Worm (Caenorhabditis elegans) whole organism, early embryonic: ENCODE results near the gene C06E8.5.

Experiments used
- B0310.2 ChIP-seq: sonication (generic microtip); optimal IDR thresholded peaks from 2 replicates; lab custom pipeline; 2016; ENCODE audit warnings: mild to moderate bottlenecking, missing genetic modification characterization, missing compliant biosample characterization
- F13C5.2 ChIP-seq: sonication (generic microtip); optimal IDR thresholded peaks from 2 replicates; lab custom pipeline; 2017; ENCODE audit warnings: mild to moderate bottlenecking, missing genetic modification characterization, inconsistent platforms, missing compliant biosample characterization
- aly-1 ChIP-seq: sonication (generic microtip); optimal IDR thresholded peaks from 2 replicates; lab custom pipeline; 2016; ENCODE audit warnings: missing genetic modification characterization, missing compliant biosample characterization
- ama-1 ChIP-seq: fragments of 150-350 bp; optimal IDR thresholded peaks from 2 replicates; lab custom pipeline; 2014
- ceh-13 ChIP-seq: fragments of 200-800 bp; sonication (Bioruptor generic); optimal IDR thresholded peaks from 2 replicates; lab custom pipeline; 2018; ENCODE audit warnings: mild to moderate bottlenecking, missing genetic modification characterization, missing compliant biosample characterization
- ceh-36 ChIP-seq: sonication (generic microtip); optimal IDR thresholded peaks from 2 replicates; lab custom pipeline; 2016; ENCODE audit warnings: missing genetic modification characterization, inconsistent platforms, missing compliant biosample characterization
- ets-7 ChIP-seq: sonication (generic microtip); optimal IDR thresholded peaks from 2 replicates; lab custom pipeline; 2016; ENCODE audit warnings: missing genotype, missing genetic modification characterization, missing compliant biosample characterization
- flt-1 ChIP-seq: fragments of 200-800 bp; sonication (Bioruptor generic); IDR thresholded peaks from 2 replicates; pipeline ENCODE4 v1.3.6; 2022; ENCODE audit warnings: missing genetic modification characterization, missing compliant biosample characterization
- hmbx-1 ChIP-seq: sonication (generic microtip); optimal IDR thresholded peaks from 2 replicates; lab custom pipeline; 2016; ENCODE audit warnings: mild to moderate bottlenecking, missing genetic modification characterization, missing compliant biosample characterization
- hmg-4 ChIP-seq: fragments of 200-800 bp; sonication (Bioruptor generic); optimal IDR thresholded peaks from 2 replicates; lab custom pipeline; 2018; ENCODE audit warnings: mild to moderate bottlenecking, missing genetic modification characterization, missing compliant biosample characterization
- hnd-1 ChIP-seq: sonication (generic microtip); optimal IDR thresholded peaks from 2 replicates; lab custom pipeline; 2016; ENCODE audit warnings: missing genetic modification characterization, missing compliant biosample characterization
- pes-1 ChIP-seq: fragments of 200-800 bp; sonication (Bioruptor generic); IDR thresholded peaks from 2 replicates; pipeline ENCODE4 v1.3.6; 2022; ENCODE audit warnings: missing genetic modification reagents, missing genetic modification characterization, missing compliant biosample characterization
- scrt-1 ChIP-seq: fragments of 200-800 bp; sonication (Bioruptor generic); IDR thresholded peaks from 2 replicates; pipeline ENCODE4 v1.3.6; 2022; ENCODE audit warnings: missing genetic modification characterization, missing compliant biosample characterization
- sea-1 ChIP-seq: fragments of 200-800 bp; sonication (Bioruptor generic); conservative IDR thresholded peaks from 2 replicates; pipeline ENCODE4 v1.3.6; 2022; ENCODE audit warnings: missing genetic modification characterization, missing compliant biosample characterization
- tbx-11 ChIP-seq: fragments of 200-800 bp; sonication (Bioruptor generic); IDR thresholded peaks from 2 replicates; pipeline ENCODE4 v1.3.6; 2022; ENCODE audit warnings: missing genetic modification characterization, missing compliant biosample characterization
- tbx-37 ChIP-seq: fragments of 200-800 bp; sonication (Bioruptor generic); conservative IDR thresholded peaks from 2 replicates; pipeline ENCODE4 v1.3.6; 2022; ENCODE audit warnings: missing genetic modification reagents, missing genetic modification characterization, missing compliant biosample characterization
- tra-4 ChIP-seq: sonication (generic microtip); optimal IDR thresholded peaks from 2 replicates; lab custom pipeline; 2017; ENCODE audit warnings: missing genetic modification characterization, missing compliant biosample characterization

Gene C06E8.5

ce11 chrIII:7029105-7029504, 23.9 kb upstream of the C06E8.5 start, which contains the start of gene cyk-1:
TSS of gene cyk-1 (minus strand) at chrIII:7029205.
- TF ChIP-seq ceh-13 (GFP tag; lab: Kevin White, UChicago) (no peak), sea-1 (GFP tag; lab: Robert Waterston, UW) (no peak), ceh-36 (no peak), pes-1 (GFP tag; lab: Robert Waterston, UW) (no peak), hmbx-1 (tag; lab: Kevin White, UChicago) (no peak), ets-7 (tag; lab: Kevin White, UChicago) (no peak), ama-1 (no peak), scrt-1 (no peak), F13C5.2 (tag; lab: Kevin White, UChicago) (no peak), aly-1 (tag; lab: Kevin White, UChicago) (no peak), B0310.2 (no peak), hmg-4 (GFP tag; lab: Kevin White, UChicago) (no peak), flt-1 (GFP tag; lab: Robert Waterston, UW) (no peak), tra-4 (tag; lab: Kevin White, UChicago) (no peak), hnd-1 (tag; lab: Kevin White, UChicago) (no peak), tbx-37 (GFP tag; lab: Robert Waterston, UW) (no peak), tbx-11 (GFP tag; lab: Robert Waterston, UW) (no peak)

- no peak for TF ChIP-seq tbx-11 (GFP tag; lab: Robert Waterston, UW)
- no peak for TF ChIP-seq B0310.2
- TF ChIP-seq ceh-36: no peak
- no peak for TF ChIP-seq flt-1 (GFP tag; lab: Robert Waterston, UW)
- no peak for TF ChIP-seq aly-1 (tag; lab: Kevin White, UChicago)
- TF ChIP-seq ceh-13 (GFP tag; lab: Kevin White, UChicago): no peak
- TF ChIP-seq scrt-1: no peak
- no peak for TF ChIP-seq tra-4 (tag; lab: Kevin White, UChicago)
- no peak for TF ChIP-seq ama-1
- TF ChIP-seq ets-7 (tag; lab: Kevin White, UChicago): no peak
- TF ChIP-seq pes-1 (GFP tag; lab: Robert Waterston, UW): no peak
- TF ChIP-seq F13C5.2 (tag; lab: Kevin White, UChicago): no peak
- no peak for TF ChIP-seq sea-1 (GFP tag; lab: Robert Waterston, UW)
- TF ChIP-seq hmg-4 (GFP tag; lab: Kevin White, UChicago): no peak
- no peak for TF ChIP-seq tbx-37 (GFP tag; lab: Robert Waterston, UW)
- no peak for TF ChIP-seq hnd-1 (tag; lab: Kevin White, UChicago)
- TF ChIP-seq hmbx-1 (tag; lab: Kevin White, UChicago): no peak
Measured at ce11 chrIII:7025839-7026238, 20.6 kb upstream of the C06E8.5 start.

- no peak for TF ChIP-seq sea-1 (GFP tag; lab: Robert Waterston, UW)
- no peak for TF ChIP-seq ama-1
- TF ChIP-seq tra-4 (tag; lab: Kevin White, UChicago): no peak
- no peak for TF ChIP-seq ceh-13 (GFP tag; lab: Kevin White, UChicago)
- no peak for TF ChIP-seq scrt-1
- no peak for TF ChIP-seq ets-7 (tag; lab: Kevin White, UChicago)
- no peak for TF ChIP-seq tbx-11 (GFP tag; lab: Robert Waterston, UW)
- no peak for TF ChIP-seq pes-1 (GFP tag; lab: Robert Waterston, UW)
- no peak for TF ChIP-seq ceh-36
Measured at ce11 chrIII:7021156-7021637, 15.9 kb upstream of the C06E8.5 start, which contains the start of gene rfl-1. TSS of gene rfl-1 (plus strand) at chrIII:7021206.

- TF ChIP-seq ceh-36: no peak
- no peak for TF ChIP-seq F13C5.2 (tag; lab: Kevin White, UChicago)
- TF ChIP-seq scrt-1: no peak
- no peak for TF ChIP-seq hmbx-1 (tag; lab: Kevin White, UChicago)
- no peak for TF ChIP-seq tra-4 (tag; lab: Kevin White, UChicago)
- TF ChIP-seq pes-1 (GFP tag; lab: Robert Waterston, UW): no peak
- no peak for TF ChIP-seq hmg-4 (GFP tag; lab: Kevin White, UChicago)
- no peak for TF ChIP-seq sea-1 (GFP tag; lab: Robert Waterston, UW)
- TF ChIP-seq hnd-1 (tag; lab: Kevin White, UChicago): no peak
- no peak for TF ChIP-seq ama-1
- no peak for TF ChIP-seq ceh-13 (GFP tag; lab: Kevin White, UChicago)
Measured at ce11 chrIII:7020500-7020899, 15.2 kb upstream of the C06E8.5 start, which contains the start of gene col-8. TSS of gene col-8 (minus strand) at chrIII:7020600.

ce11 chrIII:7019724-7020123, 14.5 kb upstream of the C06E8.5 start:
- TF ChIP-seq ceh-13 (GFP tag; lab: Kevin White, UChicago): no peak
- no peak for TF ChIP-seq sea-1 (GFP tag; lab: Robert Waterston, UW)
- TF ChIP-seq scrt-1: no peak
- no peak for TF ChIP-seq tbx-11 (GFP tag; lab: Robert Waterston, UW)
- TF ChIP-seq ama-1: no peak
- TF ChIP-seq tbx-37 (GFP tag; lab: Robert Waterston, UW): no peak
- no peak for TF ChIP-seq pes-1 (GFP tag; lab: Robert Waterston, UW)
- no peak for TF ChIP-seq ets-7 (tag; lab: Kevin White, UChicago)
- no peak for TF ChIP-seq ceh-36
- TF ChIP-seq tra-4 (tag; lab: Kevin White, UChicago): no peak
- TF ChIP-seq F13C5.2 (tag; lab: Kevin White, UChicago): no peak

- TF ChIP-seq ceh-13 (GFP tag; lab: Kevin White, UChicago): no peak
- no peak for TF ChIP-seq pes-1 (GFP tag; lab: Robert Waterston, UW)
- TF ChIP-seq hnd-1 (tag; lab: Kevin White, UChicago): no peak
- TF ChIP-seq tbx-37 (GFP tag; lab: Robert Waterston, UW): no peak
- no peak for TF ChIP-seq hmbx-1 (tag; lab: Kevin White, UChicago)
- no peak for TF ChIP-seq F13C5.2 (tag; lab: Kevin White, UChicago)
- TF ChIP-seq tbx-11 (GFP tag; lab: Robert Waterston, UW): no peak
- TF ChIP-seq ama-1: no peak
- no peak for TF ChIP-seq tra-4 (tag; lab: Kevin White, UChicago)
- TF ChIP-seq scrt-1: no peak
- TF ChIP-seq flt-1 (GFP tag; lab: Robert Waterston, UW): no peak
- TF ChIP-seq B0310.2: no peak
- TF ChIP-seq aly-1 (tag; lab: Kevin White, UChicago): no peak
Measured at ce11 chrIII:7013764-7014163, 8.5 kb upstream of the C06E8.5 start.

- TF ChIP-seq hmbx-1 (tag; lab: Kevin White, UChicago) (no peak), tbx-37 (GFP tag; lab: Robert Waterston, UW) (no peak), ets-7 (tag; lab: Kevin White, UChicago) (no peak), ama-1 (no peak), pes-1 (GFP tag; lab: Robert Waterston, UW) (no peak), tra-4 (tag; lab: Kevin White, UChicago) (no peak), ceh-13 (GFP tag; lab: Kevin White, UChicago) (no peak), aly-1 (tag; lab: Kevin White, UChicago) (no peak), flt-1 (GFP tag; lab: Robert Waterston, UW) (no peak), sea-1 (GFP tag; lab: Robert Waterston, UW) (no peak), scrt-1 (no peak), F13C5.2 (tag; lab: Kevin White, UChicago) (no peak), hmg-4 (GFP tag; lab: Kevin White, UChicago) (no peak), hnd-1 (tag; lab: Kevin White, UChicago) (no peak), B0310.2 (no peak)
Measured at ce11 chrIII:7012060-7012459, 6.8 kb upstream of the C06E8.5 start.
